Worm (Caenorhabditis elegans): Measurements from ENCODE around the gene ndnf-1.

ce11 chrIV:2986720-2987119 lies 42.0 kb downstream of the ndnf-1 start:
- TF ChIP-seq tbx-11 (GFP tag; IDR thresholded peaks at IDR 0.05) (no peak), ama-1 (optimal IDR thresholded peaks at IDR 0.05) (no peak), F13C5.2 (tag; optimal IDR thresholded peaks at IDR 0.05) (no peak), hmg-4 (GFP tag; optimal IDR thresholded peaks at IDR 0.05) (no peak), aly-1 (tag; optimal IDR thresholded peaks at IDR 0.05) (no peak), scrt-1 (GFP tag; IDR thresholded peaks at IDR 0.05) (no peak), B0310.2 (tag; optimal IDR thresholded peaks at IDR 0.05) (no peak), sea-1 (GFP tag; conservative IDR thresholded peaks at IDR 0.05) (no peak), ceh-36 (tag; optimal IDR thresholded peaks at IDR 0.05) (no peak), ets-7 (tag; optimal IDR thresholded peaks at IDR 0.05) (no peak), ceh-13 (GFP tag; optimal IDR thresholded peaks at IDR 0.05) (no peak), flt-1 (GFP tag; IDR thresholded peaks at IDR 0.05) (no peak), tbx-37 (GFP tag; conservative IDR thresholded peaks at IDR 0.05) (no peak)
